Worm (Caenorhabditis elegans): ENCODE data around the gene clec-38.

The clec-38 gene

DNA sequence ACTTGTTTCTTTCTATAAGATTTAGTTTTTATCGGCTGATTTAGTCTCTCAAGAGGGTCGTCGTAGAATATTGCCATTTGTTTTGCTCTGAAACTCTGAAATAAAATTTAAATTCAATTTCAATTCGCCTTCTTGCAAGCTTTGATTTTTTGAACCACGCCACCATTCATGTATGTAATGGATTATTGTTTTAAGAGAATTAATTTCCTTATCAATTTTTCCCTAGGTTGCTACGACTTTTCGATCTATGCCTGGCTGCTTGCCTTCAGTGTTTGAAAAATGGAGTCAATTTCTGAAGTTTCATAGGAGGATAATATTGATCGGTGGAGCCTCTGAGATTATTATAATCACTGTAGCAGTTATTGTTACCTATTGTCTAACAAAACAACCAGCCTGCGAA is at the start of gene clec-38, which contains the start of gene clec-34:
clec-38 (minus strand) TSS at position 101 of the 400 bp plus-strand sequence.
clec-34 (plus strand) TSS at position 248 of the 400 bp plus-strand sequence.
- TF ChIP-seq ztf-28 (GFP tag; IDR thresholded peaks at IDR 0.05) (no peak), let-607 (tag; optimal IDR thresholded peaks at IDR 0.05) (no peak), atf-7 (tag; optimal IDR thresholded peaks at IDR 0.05) (no peak), tbp1 (GFP tag; optimal IDR thresholded peaks at IDR 0.05) (no peak), rcor-1 (GFP tag; IDR thresholded peaks at IDR 0.05) (no peak), bed-2 (GFP tag; IDR thresholded peaks at IDR 0.05) (no peak), zfh-2 (GFP tag; conservative IDR thresholded peaks at IDR 0.05) (no peak), mxl-1 (tag; optimal IDR thresholded peaks at IDR 0.05) (no peak), ztf-3 (GFP tag; optimal IDR thresholded peaks at IDR 0.05) (no peak), K11D2.4 (GFP tag; IDR thresholded peaks at IDR 0.05) (no peak), ccch-3 (GFP tag; optimal IDR thresholded peaks at IDR 0.05) (no peak)

DNA sequence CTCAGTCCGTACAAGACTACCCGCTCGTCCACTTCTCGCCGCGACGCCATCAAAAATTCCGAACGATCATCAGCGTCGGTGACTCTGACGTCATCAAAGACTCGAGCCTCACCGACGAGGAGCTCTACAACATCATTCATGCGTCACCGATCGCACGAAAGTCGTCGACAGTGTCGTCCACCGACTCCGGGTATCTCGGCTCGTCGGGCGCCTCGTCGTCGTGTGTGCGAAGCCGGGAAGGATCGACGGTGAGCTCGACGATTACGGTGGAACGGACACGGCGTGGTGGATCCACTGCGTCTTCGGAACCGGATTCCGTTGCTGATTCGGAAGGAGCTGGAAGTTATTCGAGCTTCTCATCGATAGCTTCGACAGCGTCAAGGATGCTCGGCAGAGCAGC is 49.4 kb upstream of the clec-38 start:
- TF ChIP-seq madf-10 (tag; optimal IDR thresholded peaks at IDR 0.05) (no peak), C17E4.6 (GFP tag; IDR thresholded peaks at IDR 0.05) (no peak), B0035.1 (tag; optimal IDR thresholded peaks at IDR 0.05) (no peak), ceh-100 (GFP tag; IDR thresholded peaks at IDR 0.05) (no peak), ztf-18 (tag; optimal IDR thresholded peaks at IDR 0.05) (no peak), snpc-1.1 (tag; optimal IDR thresholded peaks at IDR 0.05; ENCODE audit: insufficient read depth) (no peak), cebp-2 (GFP tag; IDR thresholded peaks at IDR 0.05) (no peak), lin-35 (GFP tag; optimal IDR thresholded peaks at IDR 0.05) (no peak), egrh-3 (GFP tag; IDR thresholded peaks at IDR 0.05) (peak; percentile 50; the same call in 1 of the 2 replicates), lag-1 (GFP tag; IDR thresholded peaks at IDR 0.05) (no peak), madf-6 (GFP tag; IDR thresholded peaks at IDR 0.05) (no peak), T26A5.8 (tag; optimal IDR thresholded peaks at IDR 0.05) (no peak), K12H6.12 (tag; optimal IDR thresholded peaks at IDR 0.05) (no peak), Y53G8AR.9 (GFP tag; conservative IDR thresholded peaks at IDR 0.05) (no peak), mxl-1 (tag; optimal IDR thresholded peaks at IDR 0.05) (no peak), B0261.1 (tag; optimal IDR thresholded peaks at IDR 0.05) (no peak), Y79H2A.3 (GFP tag; conservative IDR thresholded peaks at IDR 0.05) (no peak), F57C9.4 (tag; optimal IDR thresholded peaks at IDR 0.05) (no peak), nhr-27 (tag; optimal IDR thresholded peaks at IDR 0.05) (no peak), nfya-1 (tag; optimal IDR thresholded peaks at IDR 0.05; ENCODE audit: borderline replicate concordance, insufficient read depth) (peak; percentile 43), ztf-3 (GFP tag; optimal IDR thresholded peaks at IDR 0.05) (no peak), zfh-2 (GFP tag; conservative IDR thresholded peaks at IDR 0.05) (peak; percentile 80), repo-1 (tag; optimal IDR thresholded peaks at IDR 0.05) (peak; percentile 16), pha-4 (tag; optimal IDR thresholded peaks at IDR 0.05) (no peak), dpl-1 (GFP tag; optimal IDR thresholded peaks at IDR 0.05) (no peak), Y67H2A.10 (GFP tag; conservative IDR thresholded peaks at IDR 0.05) (no peak), F52B5.7 (tag; optimal IDR thresholded peaks at IDR 0.05) (no peak), K11D2.4 (GFP tag; IDR thresholded peaks at IDR 0.05) (0 out of 2 replicates have a peak, but pooled peaks have one; percentile 22), nhr-90 (tag; optimal IDR thresholded peaks at IDR 0.05) (no peak), D2030.7 (GFP tag; IDR thresholded peaks at IDR 0.05) (no peak)

DNA sequence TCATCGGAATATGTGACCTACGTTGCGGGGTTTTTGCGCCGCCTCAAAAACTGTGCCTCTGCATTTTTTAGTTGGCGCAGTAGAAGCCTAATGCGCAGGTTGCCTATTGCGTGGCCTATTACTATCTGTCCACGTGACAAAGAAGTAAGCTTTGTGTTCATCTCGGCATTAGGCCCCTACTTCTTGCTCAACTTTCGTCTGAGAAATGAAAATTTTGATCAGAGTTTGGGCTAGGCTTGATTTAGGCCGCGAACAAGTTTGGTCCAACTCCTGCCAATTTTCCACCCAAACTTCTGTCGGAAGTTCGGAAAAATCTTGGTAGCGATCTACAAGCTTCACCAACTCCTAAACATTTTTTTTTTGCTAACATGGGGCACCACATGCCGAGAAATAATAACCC is 46.6 kb upstream of the clec-38 start:
- no peak for TF ChIP-seq somi-1 (GFP tag; optimal IDR thresholded peaks at IDR 0.05)
- no peak for TF ChIP-seq F57C9.4 (tag; optimal IDR thresholded peaks at IDR 0.05)
- 0 out of 2 replicates have a peak, but pooled peaks have one; percentile 3 for TF ChIP-seq dox-1 (GFP tag; IDR thresholded peaks at IDR 0.05)
